Worm (Caenorhabditis elegans) whole organism, L3 larva: ENCODE results near the gene Y57G11A.5.

Source experiments
- ama-1 ChIP-seq: fragments of 150-350 bp; optimal IDR thresholded peaks from 2 replicates; lab custom pipeline; 2018
- elt-3 ChIP-seq, 3 experiments: fragments of 150-350 bp in 1 of 3; sonication (generic microtip) in 2 of 3; optimal IDR thresholded peaks; 2 replicates in 2 of 3; 4 replicates in 1 of 3; lab custom pipeline; 2014 to 2017; ENCODE audit warnings: missing biosample characterization in 3 of 3, missing genetic modification characterization in 3 of 3
- fkh-10 ChIP-seq: sonication (generic microtip); optimal IDR thresholded peaks from 2 replicates; lab custom pipeline; 2017; ENCODE audit warnings: missing biosample characterization, missing genetic modification reagents, missing genetic modification characterization
- lin-39 ChIP-seq: fragments of 150-350 bp; optimal IDR thresholded peaks from 2 replicates; lab custom pipeline; 2018; ENCODE audit warnings: missing biosample characterization, missing genetic modification reagents, missing genetic modification characterization
- mdl-1 ChIP-seq: fragments of 150-350 bp; optimal IDR thresholded peaks from 2 replicates; lab custom pipeline; 2014; ENCODE audit warnings: missing biosample characterization, missing genetic modification characterization
- nhr-237 ChIP-seq: fragments of 150-350 bp; optimal IDR thresholded peaks from 2 replicates; lab custom pipeline; 2014; ENCODE audit warnings: missing biosample characterization, missing genetic modification characterization
- unc-62 ChIP-seq: fragments of 150-350 bp; sonication (generic microtip); optimal IDR thresholded peaks from 4 replicates; lab custom pipeline; 2014; ENCODE audit warnings: missing biosample characterization, missing genetic modification reagents, missing genetic modification characterization
- ztf-11 ChIP-seq: fragments of 150-350 bp; optimal IDR thresholded peaks from 2 replicates; lab custom pipeline; 2014; ENCODE audit warnings: missing biosample characterization, missing genetic modification characterization

DNA sequence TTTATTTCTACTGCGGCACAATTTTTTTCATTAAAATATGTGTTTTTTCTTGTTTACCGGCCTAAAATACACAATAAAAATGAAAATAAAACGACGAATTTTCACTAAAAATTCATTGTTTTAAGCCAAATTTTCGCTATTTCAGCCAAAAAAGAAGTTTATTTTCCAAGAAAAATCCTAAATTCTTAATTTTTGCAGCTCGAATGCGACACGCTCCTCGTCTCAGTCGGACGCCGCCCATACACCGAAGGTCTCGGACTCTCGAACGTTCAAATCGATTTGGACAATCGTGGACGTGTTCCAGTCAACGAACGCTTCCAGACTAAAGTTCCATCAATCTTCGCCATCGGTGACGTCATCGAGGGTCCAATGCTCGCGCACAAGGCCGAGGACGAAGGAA lies 46.3 kb downstream of the Y57G11A.5 start:
- TF ChIP-seq ama-1, result no peak
- no peak for TF ChIP-seq mdl-1 (tag; lab: Kevin White, UChicago)
- TF ChIP-seq ztf-11, result no peak
- TF ChIP-seq elt-3 (tag; optimal IDR thresholded peaks at IDR 0.05; lab: Kevin White, UChicago), result no peak
- TF ChIP-seq nhr-237, result no peak
- TF ChIP-seq lin-39, result no peak
- no peak for TF ChIP-seq unc-62
- TF ChIP-seq fkh-10 (GFP tag; lab: Kevin White, UChicago), result no peak
